Worm (Caenorhabditis elegans) whole organism, L3 larva: ENCODE results near the gene F59B10.2.
A peak's percentile ranks its signal among the peaks of the same experiment; 100 is the strongest.

Source experiments
- ZK546.5 ChIP-seq: sonication (generic microtip); optimal IDR thresholded peaks from 2 replicates; lab custom pipeline; 2017; ENCODE audit warnings: missing biosample characterization, missing genetic modification characterization
- aly-2 ChIP-seq: fragments of 150-350 bp; optimal IDR thresholded peaks from 2 replicates; lab custom pipeline; 2014; ENCODE audit warnings: missing biosample characterization, missing genetic modification characterization
- ama-1 ChIP-seq: fragments of 150-350 bp; optimal IDR thresholded peaks from 2 replicates; lab custom pipeline; 2018
- ceh-16 ChIP-seq: sonication (generic microtip); optimal IDR thresholded peaks from 2 replicates; lab custom pipeline; 2017; ENCODE audit warnings: missing biosample characterization, missing genetic modification characterization
- ceh-28 ChIP-seq: fragments of 150-350 bp; optimal IDR thresholded peaks from 2 replicates; lab custom pipeline; 2014; ENCODE audit warnings: missing biosample characterization, missing genetic modification reagents, missing genetic modification characterization
- ceh-82 ChIP-seq: fragments of 150-350 bp; optimal IDR thresholded peaks from 2 replicates; lab custom pipeline; 2014; ENCODE audit warnings: missing biosample characterization, missing genetic modification characterization
- ceh-9 ChIP-seq: sonication (generic microtip); optimal IDR thresholded peaks from 2 replicates; lab custom pipeline; 2018; ENCODE audit warnings: missing biosample characterization, missing genetic modification characterization
- daf-12 ChIP-seq: fragments of 150-350 bp; optimal IDR thresholded peaks from 2 replicates; lab custom pipeline; 2014; ENCODE audit warnings: missing biosample characterization, missing genetic modification reagents, missing genetic modification characterization
- egl-27 ChIP-seq: sonication (generic microtip); optimal IDR thresholded peaks from 4 replicates; lab custom pipeline; 2017; ENCODE audit warnings: missing biosample characterization, missing genetic modification reagents, missing genetic modification characterization
- egl-5 ChIP-seq: fragments of 150-350 bp; optimal IDR thresholded peaks from 2 replicates; lab custom pipeline; 2017; ENCODE audit warnings: missing biosample characterization, missing genetic modification reagents, missing genetic modification characterization, inconsistent platforms
- elt-1 ChIP-seq: fragments of 150-350 bp; optimal IDR thresholded peaks from 2 replicates; lab custom pipeline; 2014; ENCODE audit warnings: missing biosample characterization, missing genetic modification characterization
- elt-2 ChIP-seq: sonication (generic microtip); optimal IDR thresholded peaks from 2 replicates; lab custom pipeline; 2016; ENCODE audit warnings: missing genetic modification reagents, mild to moderate bottlenecking, missing genetic modification characterization, missing compliant biosample characterization
- elt-3 ChIP-seq, 3 experiments: fragments of 150-350 bp in 1 of 3; sonication (generic microtip) in 2 of 3; optimal IDR thresholded peaks; 2 replicates in 2 of 3; 4 replicates in 1 of 3; lab custom pipeline; 2014 to 2017; ENCODE audit warnings: missing biosample characterization in 3 of 3, missing genetic modification characterization in 3 of 3
- eor-1 ChIP-seq, 2 experiments: fragments of 150-350 bp; optimal IDR thresholded peaks; 2 replicates each; lab custom pipeline; 2014 to 2018; ENCODE audit warnings: missing biosample characterization in 2 of 2, missing genetic modification characterization in 2 of 2
- fkh-2 ChIP-seq: fragments of 150-350 bp; optimal IDR thresholded peaks from 2 replicates; lab custom pipeline; 2014; ENCODE audit warnings: missing biosample characterization, missing genetic modification reagents, missing genetic modification characterization
- fos-1 ChIP-seq: fragments of 150-350 bp; optimal IDR thresholded peaks from 2 replicates; lab custom pipeline; 2014; ENCODE audit warnings: missing biosample characterization, missing genetic modification characterization
- hmg-11 ChIP-seq: sonication (generic microtip); optimal IDR thresholded peaks from 2 replicates; lab custom pipeline; 2016; ENCODE audit warnings: missing genetic modification characterization, missing compliant biosample characterization
- jun-1 ChIP-seq: fragments of 150-350 bp; optimal IDR thresholded peaks from 2 replicates; lab custom pipeline; 2014; ENCODE audit warnings: missing biosample characterization, missing genetic modification reagents, missing genetic modification characterization
- lin-15B ChIP-seq: fragments of 150-350 bp; optimal IDR thresholded peaks from 2 replicates; lab custom pipeline; 2014; ENCODE audit warnings: missing biosample characterization, missing genetic modification characterization
- lin-39 ChIP-seq: fragments of 150-350 bp; optimal IDR thresholded peaks from 2 replicates; lab custom pipeline; 2018; ENCODE audit warnings: missing biosample characterization, missing genetic modification reagents, missing genetic modification characterization
- lsy-12 ChIP-seq: sonication (generic microtip); optimal IDR thresholded peaks from 2 replicates; lab custom pipeline; 2016; ENCODE audit warnings: mild to moderate bottlenecking, missing genetic modification characterization, missing compliant biosample characterization
- mdl-1 ChIP-seq: fragments of 150-350 bp; optimal IDR thresholded peaks from 2 replicates; lab custom pipeline; 2014; ENCODE audit warnings: missing biosample characterization, missing genetic modification characterization
- mml-1 ChIP-seq: fragments of 150-350 bp; sonication (generic microtip); optimal IDR thresholded peaks from 3 replicates; lab custom pipeline; 2014; ENCODE audit warnings: missing biosample characterization, missing genetic modification characterization
- nfya-1 ChIP-seq: sonication (generic microtip); optimal IDR thresholded peaks from 2 replicates; lab custom pipeline; 2017; ENCODE audit warnings: missing genetic modification characterization, mild to moderate bottlenecking, missing compliant biosample characterization, antibody characterized with exemption, moderate library complexity; ENCODE audit not compliant: insufficient read depth
- nhr-11 ChIP-seq: fragments of 150-350 bp; optimal IDR thresholded peaks from 2 replicates; lab custom pipeline; 2014; ENCODE audit warnings: missing biosample characterization, missing genetic modification characterization
- nhr-12 ChIP-seq: fragments of 150-350 bp; optimal IDR thresholded peaks from 2 replicates; lab custom pipeline; 2014; ENCODE audit warnings: missing biosample characterization, missing genetic modification characterization
- nhr-23 ChIP-seq: fragments of 150-350 bp; optimal IDR thresholded peaks from 2 replicates; lab custom pipeline; 2014; ENCODE audit warnings: missing biosample characterization, missing genetic modification reagents, missing genetic modification characterization
- nhr-25 ChIP-seq: sonication (generic microtip); optimal IDR thresholded peaks from 2 replicates; lab custom pipeline; 2017; ENCODE audit warnings: missing biosample characterization, missing genetic modification characterization
- nhr-28 ChIP-seq: fragments of 150-350 bp; optimal IDR thresholded peaks from 2 replicates; lab custom pipeline; 2014; ENCODE audit warnings: missing biosample characterization, missing genetic modification characterization
- nhr-43 ChIP-seq: sonication (generic microtip); optimal IDR thresholded peaks from 2 replicates; lab custom pipeline; 2016; ENCODE audit warnings: mild to moderate bottlenecking, missing genetic modification characterization, missing compliant biosample characterization; ENCODE audit not compliant: poor library complexity, severe bottlenecking
- nhr-67 ChIP-seq: fragments of 150-350 bp; optimal IDR thresholded peaks from 2 replicates; lab custom pipeline; 2014; ENCODE audit warnings: missing biosample characterization, missing genetic modification characterization
- nhr-76 ChIP-seq: fragments of 150-350 bp; sonication (generic microtip); optimal IDR thresholded peaks from 5 replicates; lab custom pipeline; 2014; ENCODE audit warnings: missing biosample characterization, missing genetic modification characterization
- nhr-77 ChIP-seq: fragments of 150-350 bp; optimal IDR thresholded peaks from 2 replicates; lab custom pipeline; 2014; ENCODE audit warnings: missing biosample characterization, missing genetic modification characterization
- pha-4 ChIP-seq: fragments of 150-350 bp; optimal IDR thresholded peaks from 2 replicates; lab custom pipeline; 2014; ENCODE audit warnings: missing biosample characterization, missing genetic modification reagents, missing genetic modification characterization
- pqm-1 ChIP-seq: fragments of 150-350 bp; optimal IDR thresholded peaks from 2 replicates; lab custom pipeline; 2017; ENCODE audit warnings: missing biosample characterization, missing genetic modification characterization, inconsistent platforms
- sea-2 ChIP-seq: fragments of 150-350 bp; sonication (generic microtip); optimal IDR thresholded peaks from 4 replicates; lab custom pipeline; 2014; ENCODE audit warnings: missing biosample characterization, missing genetic modification reagents, missing genetic modification characterization
- skn-1 ChIP-seq: fragments of 150-350 bp; optimal IDR thresholded peaks from 2 replicates; lab custom pipeline; 2014; ENCODE audit warnings: missing biosample characterization, missing genetic modification characterization
- snpc-4 ChIP-seq: fragments of 150-350 bp; optimal IDR thresholded peaks from 2 replicates; lab custom pipeline; 2014; ENCODE audit warnings: missing biosample characterization, missing genetic modification characterization
- tbx-2 ChIP-seq: sonication (generic microtip); optimal IDR thresholded peaks from 2 replicates; lab custom pipeline; 2016; ENCODE audit warnings: mild to moderate bottlenecking, missing genetic modification characterization, missing compliant biosample characterization
- unc-39 ChIP-seq: sonication (generic microtip); optimal IDR thresholded peaks from 4 replicates; lab custom pipeline; 2017; ENCODE audit warnings: missing biosample characterization, missing genetic modification characterization
- unc-62 ChIP-seq: fragments of 150-350 bp; sonication (generic microtip); optimal IDR thresholded peaks from 4 replicates; lab custom pipeline; 2014; ENCODE audit warnings: missing biosample characterization, missing genetic modification reagents, missing genetic modification characterization
- zag-1 ChIP-seq: fragments of 150-350 bp; optimal IDR thresholded peaks from 2 replicates; lab custom pipeline; 2014; ENCODE audit warnings: missing biosample characterization, missing genetic modification characterization
- ztf-11 ChIP-seq: fragments of 150-350 bp; optimal IDR thresholded peaks from 2 replicates; lab custom pipeline; 2014; ENCODE audit warnings: missing biosample characterization, missing genetic modification characterization
- ztf-4 ChIP-seq: fragments of 150-350 bp; optimal IDR thresholded peaks from 2 replicates; lab custom pipeline; 2014; ENCODE audit warnings: missing biosample characterization, missing genetic modification characterization

Gene F59B10.2

ce11 chrII:10550872-10551647 lies 41.4 kb upstream of the F59B10.2 start:
- TF ChIP-seq pha-4 (tag; lab: Kevin White, UChicago) (peak; percentile 58), lin-39 (tag; lab: Kevin White, UChicago) (no peak), unc-62 (GFP tag; lab: Kevin White, UChicago) (no peak), nhr-23 (tag; lab: Kevin White, UChicago) (peak; percentile 26), elt-2 (peak; percentile 10), ama-1 (peak; percentile 27), nhr-11 (peak; percentile 45), nhr-25 (tag; lab: Kevin White, UChicago) (peak; percentile 37), egl-5 (tag; lab: Kevin White, UChicago) (peak; percentile 33), elt-3 (tag; optimal IDR thresholded peaks at IDR 0.05; lab: Kevin White, UChicago) (peak in 1 of 3 experiments; percentile 40)

- TF ChIP-seq ama-1 = peak; percentile 79
- TF ChIP-seq unc-62 (GFP tag; lab: Kevin White, UChicago) = no peak
- peak; percentile 36 for TF ChIP-seq hmg-11 (tag; lab: Kevin White, UChicago)
- no peak for TF ChIP-seq elt-1 (tag; lab: Kevin White, UChicago)
- TF ChIP-seq nfya-1 (tag; lab: Kevin White, UChicago) = peak; percentile 39
- TF ChIP-seq lin-39 (tag; lab: Kevin White, UChicago) = peak; percentile 23
- TF ChIP-seq nhr-23 (tag; lab: Kevin White, UChicago) = no peak
These were observed 40.5 kb upstream of the F59B10.2 start for ce11 chrII:10550173-10550572.

- peak; percentile 84 for TF ChIP-seq nhr-25 (tag; lab: Kevin White, UChicago)
- no peak for TF ChIP-seq nhr-12
- TF ChIP-seq jun-1 = peak; percentile 72
- TF ChIP-seq aly-2 (tag; lab: Kevin White, UChicago) = no peak
- no peak for TF ChIP-seq nhr-77 (tag; lab: Kevin White, UChicago)
- TF ChIP-seq fkh-2 (tag; lab: Kevin White, UChicago) = no peak
- no peak for TF ChIP-seq ceh-82
- TF ChIP-seq mml-1 (tag; lab: Kevin White, UChicago) = no peak
- peak; percentile 99 for TF ChIP-seq ama-1
- no peak for TF ChIP-seq elt-3 (tag; optimal IDR thresholded peaks at IDR 0.05; lab: Kevin White, UChicago)
- TF ChIP-seq ceh-9 (tag; lab: Kevin White, UChicago) = no peak
- peak; percentile 46 for TF ChIP-seq skn-1
- no peak for TF ChIP-seq eor-1 (tag; optimal IDR thresholded peaks at IDR 0.05; lab: Kevin White, UChicago)
- TF ChIP-seq nhr-43 = peak; percentile 80
- peak; percentile 78 for TF ChIP-seq hmg-11 (tag; lab: Kevin White, UChicago)
- TF ChIP-seq snpc-4 (tag; lab: Kevin White, UChicago) = peak; percentile 74
- TF ChIP-seq lin-39 (tag; lab: Kevin White, UChicago) = peak; percentile 88
- peak; percentile 62 for TF ChIP-seq elt-2
- no peak for TF ChIP-seq nhr-28 (tag; lab: Kevin White, UChicago)
- peak; percentile 44 for TF ChIP-seq egl-5 (tag; lab: Kevin White, UChicago)
- TF ChIP-seq nfya-1 (tag; lab: Kevin White, UChicago) = peak; percentile 90
- no peak for TF ChIP-seq unc-39
- peak; percentile 64 for TF ChIP-seq egl-27
- peak; percentile 34 for TF ChIP-seq sea-2 (GFP tag; lab: Kevin White, UChicago)
- peak; percentile 63 for TF ChIP-seq pqm-1
- TF ChIP-seq nhr-67 (tag; lab: Kevin White, UChicago) = no peak
- peak; percentile 78 for TF ChIP-seq nhr-23 (tag; lab: Kevin White, UChicago)
- no peak for TF ChIP-seq zag-1 (tag; lab: Kevin White, UChicago)
- peak; percentile 48 for TF ChIP-seq fos-1
- no peak for TF ChIP-seq ZK546.5 (tag; lab: Kevin White, UChicago)
- peak; percentile 89 for TF ChIP-seq mdl-1 (tag; lab: Kevin White, UChicago)
- peak; percentile 61 for TF ChIP-seq unc-62 (GFP tag; lab: Kevin White, UChicago)
- no peak for TF ChIP-seq ztf-4 (tag; lab: Kevin White, UChicago)
- peak; percentile 68 for TF ChIP-seq ceh-28
- TF ChIP-seq lsy-12 = peak; percentile 60
- no peak for TF ChIP-seq ceh-16 (tag; lab: Kevin White, UChicago)
- no peak for TF ChIP-seq daf-12
- TF ChIP-seq lin-15B (tag; lab: Kevin White, UChicago) = peak; percentile 63
- peak; percentile 37 for TF ChIP-seq tbx-2 (tag; lab: Kevin White, UChicago)
- peak; percentile 90 for TF ChIP-seq pha-4 (tag; lab: Kevin White, UChicago)
- no peak for TF ChIP-seq ztf-11
- no peak for TF ChIP-seq nhr-76 (tag; lab: Kevin White, UChicago)
These were observed 39.4 kb upstream of the F59B10.2 start for ce11 chrII:10548778-10549671.
